Worm (Caenorhabditis elegans) whole organism, L4 larva: Measurements from ENCODE around the gene C06G3.3.

Experiments
- F10B5.3 ChIP-seq: sonication (generic microtip); optimal IDR thresholded peaks from 2 replicates; lab custom pipeline; 2016; ENCODE audit warnings: mild to moderate bottlenecking, missing genetic modification characterization, missing compliant biosample characterization
- F44E2.7 ChIP-seq: fragments of 200-800 bp; sonication (Bioruptor generic); IDR thresholded peaks from 2 replicates; pipeline ENCODE4 v2.1.2; 2022; ENCODE audit warnings: missing genetic modification characterization, missing compliant biosample characterization
- R02D3.7 ChIP-seq: fragments of 150-350 bp; sonication (generic microtip); optimal IDR thresholded peaks from 3 replicates; lab custom pipeline; 2014; ENCODE audit warnings: missing biosample characterization, missing genetic modification characterization
- T20F7.1 ChIP-seq: fragments of 200-800 bp; sonication (Bioruptor generic); optimal IDR thresholded peaks from 2 replicates; lab custom pipeline; 2018; ENCODE audit warnings: mild to moderate bottlenecking, missing genetic modification characterization, missing compliant biosample characterization
- Y48G9A.11 ChIP-seq: fragments of 200-800 bp; sonication (Bioruptor generic); IDR thresholded peaks from 2 replicates; pipeline ENCODE4 v1.3.6; 2022; ENCODE audit warnings: missing genetic modification reagents, missing genetic modification characterization, missing compliant biosample characterization
- ZK337.2 ChIP-seq: fragments of 200-800 bp; sonication (Bioruptor generic); IDR thresholded peaks from 2 replicates; pipeline ENCODE4 v1.3.6; 2022; ENCODE audit warnings: missing genetic modification reagents, missing genetic modification characterization, missing compliant biosample characterization
- aly-2 ChIP-seq: sonication (generic microtip); optimal IDR thresholded peaks from 2 replicates; lab custom pipeline; 2018; ENCODE audit warnings: missing biosample characterization, missing genetic modification characterization
- ama-1 ChIP-seq: fragments of 150-350 bp; optimal IDR thresholded peaks from 2 replicates; lab custom pipeline; 2014; ENCODE audit warnings: inconsistent platforms, mixed read lengths
- attf-4 ChIP-seq: sonication (generic microtip); optimal IDR thresholded peaks from 3 replicates; lab custom pipeline; 2017; ENCODE audit warnings: missing biosample characterization, missing genetic modification characterization
- ceh-20 ChIP-seq: fragments of 200-800 bp; sonication (Bioruptor generic); IDR thresholded peaks from 2 replicates; pipeline ENCODE4 v1.3.6; 2022; ENCODE audit warnings: missing genetic modification reagents, missing genetic modification characterization, missing compliant biosample characterization
- ceh-44 ChIP-seq: fragments of 200-800 bp; sonication (Bioruptor generic); IDR thresholded peaks from 2 replicates; pipeline ENCODE4 v1.3.6; 2022; ENCODE audit warnings: missing genetic modification reagents, missing genetic modification characterization, missing compliant biosample characterization
- ceh-62 ChIP-seq: sonication (generic microtip); optimal IDR thresholded peaks from 2 replicates; lab custom pipeline; 2017; ENCODE audit warnings: missing biosample characterization, missing genetic modification characterization
- ceh-82 ChIP-seq: sonication (generic microtip); optimal IDR thresholded peaks from 2 replicates; lab custom pipeline; 2017; ENCODE audit warnings: missing biosample characterization, missing genetic modification characterization
- ces-1 ChIP-seq: fragments of 150-350 bp; sonication (generic microtip); optimal IDR thresholded peaks from 4 replicates; lab custom pipeline; 2014; ENCODE audit warnings: missing biosample characterization, missing genetic modification reagents, missing genetic modification characterization
- daf-19 ChIP-seq: fragments of 200-800 bp; sonication (Bioruptor generic); conservative IDR thresholded peaks from 2 replicates; pipeline ENCODE4 v1.3.6; 2022; ENCODE audit warnings: missing genetic modification characterization, missing compliant biosample characterization
- daf-8 ChIP-seq: fragments of 200-800 bp; sonication (Bioruptor generic); IDR thresholded peaks from 2 replicates; pipeline ENCODE4 v1.3.6; 2022; ENCODE audit warnings: missing genetic modification characterization, missing compliant biosample characterization
- dmd-8 ChIP-seq: fragments of 200-800 bp; sonication (Bioruptor generic); IDR thresholded peaks from 2 replicates; pipeline ENCODE4 v1.3.6; 2022; ENCODE audit warnings: missing genetic modification characterization, missing compliant biosample characterization
- duxl-1 ChIP-seq: sonication (generic microtip); optimal IDR thresholded peaks from 2 replicates; lab custom pipeline; 2016; ENCODE audit warnings: mild to moderate bottlenecking, missing genetic modification characterization, moderate library complexity, missing compliant biosample characterization; ENCODE audit not compliant: poor library complexity
- egl-27 ChIP-seq: sonication (generic microtip); optimal IDR thresholded peaks from 3 replicates; lab custom pipeline; 2017; ENCODE audit warnings: missing biosample characterization, missing genetic modification reagents, missing genetic modification characterization
- fkh-10 ChIP-seq: fragments of 150-350 bp; optimal IDR thresholded peaks from 2 replicates; lab custom pipeline; 2014; ENCODE audit warnings: missing biosample characterization, missing genetic modification reagents, missing genetic modification characterization
- fos-1 ChIP-seq: fragments of 150-350 bp; optimal IDR thresholded peaks from 2 replicates; lab custom pipeline; 2014; ENCODE audit warnings: missing biosample characterization, missing genetic modification characterization
- hlh-11 ChIP-seq: fragments of 200-800 bp; sonication (Bioruptor generic); optimal IDR thresholded peaks from 2 replicates; lab custom pipeline; 2018; ENCODE audit warnings: mild to moderate bottlenecking, missing genetic modification characterization, missing compliant biosample characterization
- lin-15B ChIP-seq: fragments of 150-350 bp; sonication (generic microtip); optimal IDR thresholded peaks from 3 replicates; lab custom pipeline; 2014; ENCODE audit warnings: missing biosample characterization, missing genetic modification characterization
- lsy-2 ChIP-seq, 2 experiments: fragments of 150-350 bp in 1 of 2; sonication (generic microtip) in 1 of 2; optimal IDR thresholded peaks; 2 replicates each; lab custom pipeline; 2014 to 2017; ENCODE audit warnings: missing biosample characterization in 2 of 2, missing genetic modification characterization in 2 of 2
- madf-5 ChIP-seq, 2 experiments: fragments of 200-800 bp; sonication (Bioruptor generic); IDR thresholded peaks; 2 replicates each; pipeline ENCODE4 v1.3.6; 2022; ENCODE audit warnings: missing compliant biosample characterization in 2 of 2, missing genetic modification characterization in 2 of 2
- mdl-1 ChIP-seq, 2 experiments: fragments of 150-350 bp in 1 of 2; sonication (generic microtip) in 1 of 2; optimal IDR thresholded peaks; 2 replicates each; lab custom pipeline; 2014 to 2017; ENCODE audit warnings: missing biosample characterization in 2 of 2, missing genetic modification characterization in 2 of 2
- mes-2 ChIP-seq: sonication (generic microtip); optimal IDR thresholded peaks from 2 replicates; lab custom pipeline; 2016; ENCODE audit warnings: missing genotype, mild to moderate bottlenecking, missing genetic modification characterization, missing compliant biosample characterization; ENCODE audit not compliant: poor library complexity, severe bottlenecking
- nhr-25 ChIP-seq: sonication (generic microtip); optimal IDR thresholded peaks from 2 replicates; lab custom pipeline; 2017; ENCODE audit warnings: missing genetic modification characterization, mild to moderate bottlenecking, missing compliant biosample characterization, antibody characterized with exemption, moderate library complexity, borderline replicate concordance; ENCODE audit not compliant: insufficient read depth
- nhr-28 ChIP-seq: fragments of 150-350 bp; optimal IDR thresholded peaks from 2 replicates; lab custom pipeline; 2014; ENCODE audit warnings: missing biosample characterization, missing genetic modification characterization
- nhr-41 ChIP-seq: fragments of 200-800 bp; sonication (Bioruptor generic); IDR thresholded peaks from 2 replicates; pipeline ENCODE4 v1.3.6; 2022; ENCODE audit warnings: missing genetic modification reagents, missing genetic modification characterization, missing compliant biosample characterization
- nhr-42 ChIP-seq: fragments of 200-800 bp; sonication (Bioruptor generic); IDR thresholded peaks from 2 replicates; pipeline ENCODE4 v1.3.6; 2022; ENCODE audit warnings: missing genetic modification characterization, missing compliant biosample characterization
- nhr-76 ChIP-seq: fragments of 150-350 bp; optimal IDR thresholded peaks from 2 replicates; lab custom pipeline; 2014; ENCODE audit warnings: missing biosample characterization, missing genetic modification characterization
- nhr-77 ChIP-seq: fragments of 150-350 bp; optimal IDR thresholded peaks from 2 replicates; lab custom pipeline; 2014; ENCODE audit warnings: missing biosample characterization, missing genetic modification characterization
- pha-4 ChIP-seq, 2 experiments: fragments of 150-350 bp in 1 of 2; fragments of 200-800 bp in 1 of 2; sonication (Bioruptor generic) in 1 of 2; IDR thresholded peaks in 1 of 2; optimal IDR thresholded peaks in 1 of 2; 2 replicates each; pipeline versions ENCODE4 v1.3.6 to Lab custom; 2014 to 2022; ENCODE audit warnings: missing genetic modification characterization in 2 of 2, missing genetic modification reagents in 2 of 2, missing biosample characterization in 1 of 2, missing compliant biosample characterization in 1 of 2
- php-3 ChIP-seq: fragments of 200-800 bp; sonication (Bioruptor generic); IDR thresholded peaks from 2 replicates; pipeline ENCODE4 v1.3.6; 2022; ENCODE audit warnings: missing genetic modification reagents, missing genetic modification characterization, missing compliant biosample characterization
- pqm-1 ChIP-seq: sonication (generic microtip); optimal IDR thresholded peaks from 2 replicates; lab custom pipeline; 2017; ENCODE audit warnings: missing biosample characterization, missing genetic modification characterization
- snpc-4 ChIP-seq: fragments of 150-350 bp; optimal IDR thresholded peaks from 2 replicates; lab custom pipeline; 2014; ENCODE audit warnings: missing biosample characterization, missing genetic modification characterization
- spr-1 ChIP-seq: sonication (generic microtip); optimal IDR thresholded peaks from 2 replicates; lab custom pipeline; 2016; ENCODE audit warnings: mild to moderate bottlenecking, missing genetic modification characterization, missing compliant biosample characterization
- spr-3 ChIP-seq: fragments of 200-800 bp; sonication (Bioruptor generic); optimal IDR thresholded peaks from 2 replicates; lab custom pipeline; 2018; ENCODE audit warnings: mild to moderate bottlenecking, missing genetic modification characterization, missing compliant biosample characterization
- tag-97 ChIP-seq: fragments of 200-800 bp; sonication (Bioruptor generic); IDR thresholded peaks from 2 replicates; pipeline ENCODE4 v1.3.6; 2022; ENCODE audit warnings: missing genetic modification characterization, missing compliant biosample characterization
- unc-130 ChIP-seq: sonication (generic microtip); optimal IDR thresholded peaks from 2 replicates; lab custom pipeline; 2016; ENCODE audit warnings: missing genetic modification reagents, missing genetic modification characterization, missing compliant biosample characterization
- unc-62 ChIP-seq, 3 experiments: fragments of 150-350 bp in 1 of 3; sonication (generic microtip); optimal IDR thresholded peaks in 2 of 3; peaks in 1 of 3; 1 replicate in 1 of 3; 2 replicates in 2 of 3; lab custom pipeline; 2014 to 2017; ENCODE audit warnings: missing biosample characterization in 3 of 3, missing genetic modification characterization in 3 of 3, missing genetic modification reagents in 3 of 3, missing genotype in 1 of 3
- zag-1 ChIP-seq: fragments of 150-350 bp; optimal IDR thresholded peaks from 2 replicates; lab custom pipeline; 2014; ENCODE audit warnings: missing biosample characterization, missing genetic modification characterization
- zfp-2 ChIP-seq: sonication (generic microtip); optimal IDR thresholded peaks from 2 replicates; lab custom pipeline; 2016; ENCODE audit warnings: mild to moderate bottlenecking, missing genetic modification characterization, missing compliant biosample characterization
- zfp-3 ChIP-seq: fragments of 200-800 bp; sonication (Bioruptor generic); conservative IDR thresholded peaks from 2 replicates; pipeline ENCODE4 v1.3.6; 2022; ENCODE audit warnings: missing genetic modification reagents, missing genetic modification characterization, missing compliant biosample characterization
- zip-2 ChIP-seq: fragments of 150-350 bp; optimal IDR thresholded peaks from 2 replicates; lab custom pipeline; 2014; ENCODE audit warnings: missing biosample characterization, missing genetic modification characterization
- ztf-7 ChIP-seq: fragments of 150-350 bp; optimal IDR thresholded peaks from 2 replicates; lab custom pipeline; 2014; ENCODE audit warnings: missing biosample characterization, missing genetic modification characterization

The C06G3.3 gene

ce11 chrIV:7036790-7037189, 867 bp downstream of the C06G3.3 start, which contains the start of gene ufl-1:
Gene ufl-1, minus strand, starts transcription at chrIV:7036859.
- no peak for TF ChIP-seq zfp-3 (GFP tag; lab: Robert Waterston, UW)
- peak in 1 of 2 experiments; percentile 86 for TF ChIP-seq unc-62 (GFP tag; optimal IDR thresholded peaks at IDR 0.05 in 1 of 2; lab: Kevin White, UChicago)
- no peak for TF ChIP-seq unc-62 (tag; optimal IDR thresholded peaks at IDR 0.05; lab: Kevin White, UChicago)
- TF ChIP-seq F10B5.3 (tag; lab: Kevin White, UChicago), result no peak
- no peak for TF ChIP-seq ama-1
- TF ChIP-seq, all 104 proteins: peak for 1

ce11 chrIV:7039476-7040261, 3.7 kb downstream of the C06G3.3 start, which contains the start of the genes cogc-2 and klp-18:
Gene cogc-2, minus strand, starts transcription at chrIV:7039580.
Gene klp-18, plus strand, starts transcription at chrIV:7040211.
- TF ChIP-seq nhr-28, result peak; percentile 60
- peak; percentile 37 for TF ChIP-seq fkh-10 (GFP tag; lab: Kevin White, UChicago)
- TF ChIP-seq ceh-82 (tag; lab: Kevin White, UChicago), result no peak
- TF ChIP-seq duxl-1 (tag; lab: Kevin White, UChicago), result peak; percentile 66
- no peak for TF ChIP-seq nhr-76 (tag; lab: Kevin White, UChicago)
- no peak for TF ChIP-seq ztf-7 (tag; lab: Kevin White, UChicago)
- peak; percentile 28 for TF ChIP-seq zip-2 (tag; lab: Kevin White, UChicago)
- TF ChIP-seq spr-1 (tag; lab: Kevin White, UChicago), result peak; percentile 62
- TF ChIP-seq F44E2.7, result no peak
- TF ChIP-seq zfp-2, result peak; percentile 11
- TF ChIP-seq php-3, result no peak
- TF ChIP-seq nhr-41 (GFP tag; lab: Robert Waterston, UW), result no peak
- no peak for TF ChIP-seq ceh-44 (GFP tag; lab: Robert Waterston, UW)
- peak; percentile 59; the same call in 1 of the 2 replicates for TF ChIP-seq pha-4 (GFP tag; IDR thresholded peaks at IDR 0.05; lab: Robert Waterston, UW)
- TF ChIP-seq pha-4 (tag; optimal IDR thresholded peaks at IDR 0.05; lab: Kevin White, UChicago), result peak; percentile 50
- TF ChIP-seq ces-1 (GFP tag; lab: Kevin White, UChicago), result no peak
- TF ChIP-seq T20F7.1 (GFP tag; lab: Kevin White, UChicago), result peak; percentile 72
- TF ChIP-seq daf-8 (GFP tag; lab: Robert Waterston, UW), result no peak
- TF ChIP-seq nhr-42 (GFP tag; lab: Robert Waterston, UW), result no peak
- TF ChIP-seq madf-5 (GFP tag; IDR thresholded peaks at IDR 0.05; lab: Robert Waterston, UW), result no peak
- 0 out of 2 replicates have a peak, but pooled peaks have one; percentile 17 for TF ChIP-seq zfp-3 (GFP tag; lab: Robert Waterston, UW)
- no peak for TF ChIP-seq R02D3.7
- peak; percentile 64 for TF ChIP-seq nhr-25 (tag; lab: Kevin White, UChicago)
- peak in 1 of 2 experiments; percentile 67 for TF ChIP-seq mdl-1 (tag; optimal IDR thresholded peaks at IDR 0.05; lab: Kevin White, UChicago)
- TF ChIP-seq egl-27 (tag; lab: Kevin White, UChicago), result no peak
- peak; percentile 36 to 87 for TF ChIP-seq lsy-2 (tag; optimal IDR thresholded peaks at IDR 0.05; lab: Kevin White, UChicago)
- TF ChIP-seq tag-97 (GFP tag; lab: Robert Waterston, UW), result no peak
- TF ChIP-seq Y48G9A.11 (GFP tag; lab: Robert Waterston, UW), result peak; percentile 69; the same call in 1 of the 2 replicates
- TF ChIP-seq attf-4 (tag; lab: Kevin White, UChicago), result no peak
- TF ChIP-seq spr-3, result no peak
- TF ChIP-seq snpc-4 (tag; lab: Kevin White, UChicago), result no peak
- no peak for TF ChIP-seq ceh-62 (tag; lab: Kevin White, UChicago)
- peak; percentile 35 for TF ChIP-seq lin-15B (tag; lab: Kevin White, UChicago)
- no peak for TF ChIP-seq dmd-8 (GFP tag; lab: Robert Waterston, UW)
- TF ChIP-seq pqm-1 (tag; lab: Kevin White, UChicago), result no peak
- TF ChIP-seq ceh-20 (GFP tag; lab: Robert Waterston, UW), result peak; percentile 48; the same call in 1 of the 2 replicates
- no peak for TF ChIP-seq daf-19 (GFP tag; lab: Robert Waterston, UW)
- peak; percentile 71 for TF ChIP-seq hlh-11
- no peak for TF ChIP-seq zag-1 (tag; lab: Kevin White, UChicago)
- peak; percentile 56 for TF ChIP-seq nhr-77 (tag; lab: Kevin White, UChicago)
- TF ChIP-seq aly-2, result no peak
- peak; percentile 91 for TF ChIP-seq unc-130
- TF ChIP-seq fos-1, result no peak
- TF ChIP-seq mes-2 (tag; lab: Kevin White, UChicago), result peak; percentile 93
- no peak for TF ChIP-seq ZK337.2
